Worm (Caenorhabditis elegans): Measurements from ENCODE around the gene cisd-1.

cisd-1 gene

DNA sequence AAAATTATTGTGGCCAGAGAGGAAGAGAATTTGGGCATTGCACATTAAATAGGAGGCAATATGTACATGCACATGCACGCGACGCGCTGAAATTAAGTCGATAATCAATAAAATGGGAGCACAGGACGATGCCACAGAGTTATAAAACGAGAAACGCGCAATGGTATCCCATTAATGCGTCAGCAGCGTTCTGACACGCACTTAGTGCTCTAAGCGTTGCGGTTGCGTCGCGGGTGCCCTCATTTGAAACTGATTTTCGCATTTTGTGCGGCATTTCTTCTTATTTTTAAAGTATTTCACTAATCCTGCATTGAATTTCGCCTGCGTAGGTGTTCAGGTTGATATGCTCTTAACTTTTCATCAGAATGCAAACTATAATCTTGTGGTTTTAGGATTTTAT, 16.4 kb downstream of the cisd-1 start, which contains the start of gene rsp-1 (continued):
- TF ChIP-seq daf-19 (GFP tag; conservative IDR thresholded peaks at IDR 0.05) (peak; percentile 81), vab-7 (GFP tag; IDR thresholded peaks at IDR 0.05) (peak; percentile 46; the same call in 1 of the 2 replicates), aly-2 (tag; optimal IDR thresholded peaks at IDR 0.05) (no peak), dmd-9 (GFP tag; IDR thresholded peaks at IDR 0.05) (peak; percentile 83)

DNA sequence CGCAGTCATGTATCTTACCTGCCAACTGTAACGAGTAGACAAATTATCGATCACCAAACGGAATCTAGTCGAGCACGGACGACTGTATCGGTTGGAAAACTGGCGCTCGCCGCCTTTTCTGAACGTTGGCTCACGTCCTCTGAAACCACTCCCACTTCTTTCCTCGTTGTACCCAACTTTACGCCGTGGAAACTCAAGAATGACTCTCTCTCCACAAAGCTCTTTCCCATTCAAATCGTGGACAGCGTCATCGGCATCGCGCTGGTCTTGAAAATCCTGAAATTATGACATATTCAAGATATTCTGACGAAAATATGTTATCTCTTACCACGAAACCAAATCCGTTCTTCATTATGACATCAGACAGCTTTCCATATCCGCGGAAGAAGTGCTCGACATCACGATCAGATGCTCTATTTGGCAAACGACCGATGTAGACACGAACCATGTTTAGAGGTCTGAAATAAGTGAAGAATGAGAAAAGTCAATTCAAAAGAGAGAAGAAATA, 16.9 kb downstream of the cisd-1 start, which contains the start of gene rsp-2:
Gene rsp-2, minus strand, starts transcription at position 458 of the 508 bp plus-strand sequence.
- TF ChIP-seq unc-39 (tag; optimal IDR thresholded peaks at IDR 0.05) (no peak), egl-43 (GFP tag; IDR thresholded peaks at IDR 0.05) (0 out of 2 replicates have a peak, but pooled peaks have one; percentile 5), lin-1 (GFP tag; IDR thresholded peaks at IDR 0.05) (no peak), aha-1 (tag) (peak; percentile 93), ctbp-1 (GFP tag; IDR thresholded peaks at IDR 0.05) (no peak), unc-62 (GFP tag; optimal IDR thresholded peaks at IDR 0.05 in 1 of 2) (peak in 1 of 2 experiments; percentile 28), unc-62 (tag; optimal IDR thresholded peaks at IDR 0.05) (no peak)

DNA sequence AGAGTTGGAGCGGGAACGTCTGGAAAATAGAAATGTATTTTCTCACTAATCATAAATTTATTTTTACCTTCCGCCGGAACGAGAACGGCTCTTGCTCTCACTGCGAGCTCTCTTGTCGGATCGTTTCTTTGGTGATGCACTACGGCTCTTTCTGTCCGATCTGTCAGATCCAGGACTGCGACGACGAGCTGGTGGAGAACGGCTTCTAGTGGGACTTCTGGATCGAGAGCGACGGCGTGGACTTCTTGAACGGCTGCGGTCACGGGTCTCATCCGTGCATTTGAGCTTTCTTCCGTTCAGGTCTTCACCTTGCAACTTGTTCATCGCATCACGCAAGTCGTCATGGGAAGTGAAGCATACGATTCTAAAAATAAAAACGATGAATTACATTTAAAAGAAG, 17.7 kb downstream of the cisd-1 start:
- TF ChIP-seq saeg-2 (GFP tag; IDR thresholded peaks at IDR 0.05) (no peak), ceh-32 (tag; optimal IDR thresholded peaks at IDR 0.05; ENCODE audit: poor library complexity) (no peak), pqm-1 (tag; optimal IDR thresholded peaks at IDR 0.05) (no peak), vab-7 (GFP tag; IDR thresholded peaks at IDR 0.05) (no peak), lin-13 (GFP tag; optimal IDR thresholded peaks at IDR 0.05) (no peak), madf-9 (GFP tag; conservative IDR thresholded peaks at IDR 0.05) (no peak), F26F4.8 (GFP tag; conservative IDR thresholded peaks at IDR 0.05) (no peak), set-16 (GFP tag; IDR thresholded peaks at IDR 0.05) (peak; percentile 74), ceh-62 (tag; optimal IDR thresholded peaks at IDR 0.05) (no peak), egl-43 (GFP tag; IDR thresholded peaks at IDR 0.05) (0 out of 2 replicates have a peak, but pooled peaks have one; percentile 43), hmg-1.1 (GFP tag; IDR thresholded peaks at IDR 0.05) (no peak), nhr-111 (GFP tag; optimal IDR thresholded peaks at IDR 0.05) (no peak), nhr-41 (GFP tag; IDR thresholded peaks at IDR 0.05) (no peak), hlh-30 (tag; optimal IDR thresholded peaks at IDR 0.05; ENCODE audit: insufficient read depth) (no peak), spr-1 (tag; optimal IDR thresholded peaks at IDR 0.05) (no peak)

DNA sequence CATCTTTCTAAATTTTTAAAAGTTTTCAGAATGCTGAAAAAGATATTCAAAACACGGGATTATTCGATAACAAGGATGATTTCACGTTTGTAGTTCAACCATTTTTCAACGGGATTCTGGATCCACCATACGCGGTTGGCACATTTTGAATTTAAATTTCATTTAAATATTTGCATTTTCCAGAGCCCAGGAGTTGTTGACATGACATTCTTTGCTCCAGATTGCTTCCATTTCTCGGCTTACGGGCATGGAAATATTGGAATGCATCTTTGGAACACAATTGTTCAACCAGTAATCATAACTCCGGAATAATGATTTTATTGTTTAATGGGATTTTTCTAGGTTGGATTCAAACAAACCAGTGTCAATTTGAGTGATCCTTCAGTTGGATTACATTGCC, 18.5 kb downstream of the cisd-1 start:
- TF ChIP-seq ztf-11 (tag; optimal IDR thresholded peaks at IDR 0.05) (no peak), mep-1 (tag; optimal IDR thresholded peaks at IDR 0.05) (no peak), unc-62 (GFP tag; optimal IDR thresholded peaks at IDR 0.05 in 1 of 2) (peak in 1 of 2 experiments; percentile 94), unc-62 (tag; optimal IDR thresholded peaks at IDR 0.05) (no peak), aha-1 (tag) (peak; percentile 4)

DNA sequence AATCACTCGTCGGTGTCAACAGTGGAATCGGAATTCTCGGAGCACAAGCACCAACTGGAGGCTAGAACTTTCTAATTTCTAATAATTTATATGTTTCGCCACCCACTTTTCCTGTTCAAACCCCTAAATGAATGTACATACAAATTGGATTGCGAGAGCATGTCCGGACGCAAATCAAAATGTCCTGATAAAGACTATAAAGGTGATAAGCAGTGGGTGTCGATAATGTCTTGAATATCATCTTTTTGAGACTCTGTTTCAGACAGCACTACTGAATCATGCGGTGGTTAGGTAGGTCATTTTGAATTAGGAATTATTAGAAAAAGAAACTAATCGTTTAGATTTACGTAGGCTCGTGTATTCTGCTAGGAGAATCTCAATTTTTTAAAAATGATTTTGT, 20.7 kb downstream of the cisd-1 start, which contains the start of gene W02B12.1:
Gene W02B12.1, plus strand, starts transcription at position 269 of the 400 bp plus-strand sequence.
- TF ChIP-seq zfp-2 (tag; optimal IDR thresholded peaks at IDR 0.05), result no peak
- peak; percentile 41 for TF ChIP-seq dve-1 (tag; optimal IDR thresholded peaks at IDR 0.05; ENCODE audit: insufficient read depth)
- no peak for TF ChIP-seq lin-1 (GFP tag; IDR thresholded peaks at IDR 0.05)
- TF ChIP-seq unc-62 (GFP tag; optimal IDR thresholded peaks at IDR 0.05 in 1 of 2), result no peak
- TF ChIP-seq unc-62 (tag; optimal IDR thresholded peaks at IDR 0.05), result no peak
- TF ChIP-seq nhr-11 (tag; optimal IDR thresholded peaks at IDR 0.05), result no peak
- peak; percentile 78 for TF ChIP-seq pqm-1 (tag; optimal IDR thresholded peaks at IDR 0.05)
- no peak for TF ChIP-seq cey-2 (tag; optimal IDR thresholded peaks at IDR 0.05; ENCODE audit: borderline replicate concordance, insufficient read depth)
- peak; percentile 38 for TF ChIP-seq nhr-28 (tag; optimal IDR thresholded peaks at IDR 0.05)
- peak; percentile 70 for TF ChIP-seq aha-1 (tag)
- no peak for TF ChIP-seq F26F4.8 (GFP tag; conservative IDR thresholded peaks at IDR 0.05)
- TF ChIP-seq fkh-10 (GFP tag; optimal IDR thresholded peaks at IDR 0.05), result no peak
- TF ChIP-seq lin-15B (tag; optimal IDR thresholded peaks at IDR 0.05), result no peak
- no peak for TF ChIP-seq nhr-77 (tag; optimal IDR thresholded peaks at IDR 0.05)
- peak; percentile 30; the same call in 1 of the 2 replicates for TF ChIP-seq dmd-6 (GFP tag; IDR thresholded peaks at IDR 0.05)
- TF ChIP-seq hlh-11 (tag; optimal IDR thresholded peaks at IDR 0.05), result peak; percentile 40
- TF ChIP-seq nhr-25 (tag; optimal IDR thresholded peaks at IDR 0.05; ENCODE audit: borderline replicate concordance, insufficient read depth), result no peak
- peak; percentile 6 for TF ChIP-seq mxl-3 (GFP tag; optimal IDR thresholded peaks at IDR 0.05)
